Worm (Caenorhabditis elegans) whole organism, midembryonic: ENCODE results near the gene C54D10.4.

Experiments used
- flt-1 ChIP-seq: fragments of 200-800 bp; sonication (Bioruptor generic); IDR thresholded peaks from 2 replicates; pipeline ENCODE4 v1.3.6; 2022; ENCODE audit warnings: missing genetic modification characterization, missing compliant biosample characterization
- ref-1 ChIP-seq: fragments of 200-800 bp; sonication (Bioruptor generic); conservative IDR thresholded peaks from 2 replicates; pipeline ENCODE4 v1.3.6; 2022; ENCODE audit warnings: missing genetic modification reagents, missing genetic modification characterization, missing compliant biosample characterization

ce11 chrV:12371386-12371785 is 49.4 kb downstream of the C54D10.4 start, which contains the start of gene F23H12.7:
- no peak for TF ChIP-seq flt-1 (GFP tag; lab: Robert Waterston, UW)
- TF ChIP-seq ref-1 = no peak
